Fruit fly (Drosophila melanogaster) whole organism, prepupa: ENCODE data around the gene SdhD.
A peak's percentile ranks its signal among the peaks of the same experiment; 100 is the strongest.

Experiments used
- CG11762 ChIP-seq: fragments of 200-800 bp; sonication (Bioruptor generic); optimal IDR thresholded peaks from 3 replicates; lab custom pipeline; 2016; ENCODE audit warnings: missing biosample characterization, missing genetic modification characterization; ENCODE audit not compliant: insufficient read depth
- CG31627 ChIP-seq: fragments of 200-800 bp; sonication (Bioruptor generic); optimal IDR thresholded peaks from 3 replicates; lab custom pipeline; 2016; ENCODE audit warnings: missing biosample characterization, missing genetic modification characterization
- Ets96B ChIP-seq: fragments of 200-800 bp; optimal IDR thresholded peaks from 2 replicates; lab custom pipeline; 2019; ENCODE audit warnings: missing biosample characterization, mild to moderate bottlenecking, missing genetic modification characterization, moderate library complexity
- Met ChIP-seq: fragments of 200-800 bp; sonication (Bioruptor generic); optimal IDR thresholded peaks from 3 replicates; lab custom pipeline; 2016; ENCODE audit warnings: missing biosample characterization, missing genetic modification characterization
- spab ChIP-seq: fragments of 200-800 bp; sonication (Bioruptor generic); optimal IDR thresholded peaks from 2 replicates; lab custom pipeline; 2017; ENCODE audit warnings: missing biosample characterization, mild to moderate bottlenecking, missing genetic modification characterization, missing genetic modification reagents
- topi ChIP-seq: fragments of 200-800 bp; sonication (Bioruptor generic); optimal IDR thresholded peaks from 3 replicates; lab custom pipeline; 2016; ENCODE audit warnings: missing biosample characterization, missing genetic modification characterization
- vri ChIP-seq: fragments of 200-800 bp; sonication (Bioruptor generic); optimal IDR thresholded peaks from 3 replicates; lab custom pipeline; 2016; ENCODE audit warnings: missing biosample characterization, mild to moderate bottlenecking, missing genetic modification characterization

- peak; percentile 85 for TF ChIP-seq topi (GFP tag; lab: Kevin White, UChicago)
- TF ChIP-seq CG31627 (GFP tag; lab: Kevin White, UChicago): peak; percentile 95
- peak; percentile 81 for TF ChIP-seq vri
- peak; percentile 22 for TF ChIP-seq spab
- TF ChIP-seq Met: peak; percentile 86
- peak; percentile 72 for TF ChIP-seq Ets96B (tag; lab: Kevin White, UChicago)
- peak; percentile 65 for TF ChIP-seq CG11762
These were observed 21.1 kb upstream of the SdhD start, which contains the start of the genes Nup98-96 and mbc for dm6 chr3R:23781466-23781935.
